Fruit fly (Drosophila melanogaster) whole organism, embryonic: ENCODE results near the gene CG34126.
A peak's percentile ranks its signal among the peaks of the same experiment; 100 is the strongest.

Source experiments
- Antp ChIP-seq: fragments of 200-800 bp; sonication (Bioruptor generic); optimal IDR thresholded peaks from 3 replicates; lab custom pipeline; 2016; ENCODE audit warnings: missing biosample characterization, missing genetic modification characterization
- Atf-2 ChIP-seq: fragments of 200-800 bp; sonication (Bioruptor generic); optimal IDR thresholded peaks from 2 replicates; lab custom pipeline; 2016; ENCODE audit warnings: missing biosample characterization, missing genetic modification characterization
- Bgb ChIP-seq: fragments of 200-800 bp; sonication (Bioruptor generic); IDR thresholded peaks from 2 replicates; pipeline ENCODE4 v1.3.6; 2022; ENCODE audit warnings: missing biosample characterization, missing genetic modification characterization; ENCODE audit not compliant: partially characterized antibody
- Blimp-1 ChIP-seq: fragments of 200-800 bp; sonication (Bioruptor generic); optimal IDR thresholded peaks from 3 replicates; lab custom pipeline; 2018; ENCODE audit warnings: missing biosample characterization, missing genetic modification characterization, mild to moderate bottlenecking, moderate library complexity, missing genetic modification reagents
- BtbVII ChIP-seq: fragments of 200-800 bp; sonication (Bioruptor generic); optimal IDR thresholded peaks from 3 replicates; lab custom pipeline; 2017; ENCODE audit warnings: missing biosample characterization, mild to moderate bottlenecking, missing genetic modification characterization
- CG10267 ChIP-seq: fragments of 200-800 bp; sonication (Bioruptor generic); optimal IDR thresholded peaks from 2 replicates; lab custom pipeline; 2018; ENCODE audit warnings: missing biosample characterization, mild to moderate bottlenecking, missing genetic modification characterization, moderate library complexity
- CG12104 ChIP-seq: fragments of 200-800 bp; sonication (Bioruptor generic); optimal IDR thresholded peaks from 3 replicates; lab custom pipeline; 2016; ENCODE audit warnings: missing biosample characterization, missing genetic modification characterization
- CG14667 ChIP-seq: fragments of 200-800 bp; sonication (Bioruptor generic); IDR thresholded peaks from 2 replicates; pipeline ENCODE4 v1.3.6; 2022; ENCODE audit warnings: missing biosample characterization, missing genetic modification characterization
- CG15011 ChIP-seq: fragments of 200-800 bp; sonication (Bioruptor generic); optimal IDR thresholded peaks from 3 replicates; lab custom pipeline; 2018; ENCODE audit warnings: missing biosample characterization, mild to moderate bottlenecking, missing genetic modification characterization
- CG1602 ChIP-seq: fragments of 200-800 bp; sonication (Bioruptor generic); optimal IDR thresholded peaks from 3 replicates; lab custom pipeline; 2016; ENCODE audit warnings: missing biosample characterization, missing genetic modification characterization
- CG16813 ChIP-seq: fragments of 200-800 bp; sonication (Bioruptor generic); IDR thresholded peaks from 3 replicates; pipeline ENCODE4 v1.3.6; 2022; ENCODE audit warnings: missing biosample characterization, missing genetic modification characterization; ENCODE audit not compliant: partially characterized antibody
- CG2889 ChIP-seq: fragments of 200-800 bp; sonication (Bioruptor generic); IDR thresholded peaks from 3 replicates; pipeline ENCODE4 v1.3.6; 2022; ENCODE audit warnings: missing biosample characterization, missing genetic modification characterization
- CG31224 ChIP-seq: fragments of 200-800 bp; sonication (Bioruptor generic); IDR thresholded peaks from 2 replicates; pipeline ENCODE4 v1.3.6; 2022; ENCODE audit warnings: missing biosample characterization, missing genetic modification characterization
- CG3407 ChIP-seq: fragments of 200-800 bp; sonication (Bioruptor generic); optimal IDR thresholded peaks from 2 replicates; lab custom pipeline; 2018; ENCODE audit warnings: missing biosample characterization, mild to moderate bottlenecking, missing genetic modification characterization
- CG5180 ChIP-seq: fragments of 200-800 bp; sonication (Bioruptor generic); optimal IDR thresholded peaks from 3 replicates; lab custom pipeline; 2017; ENCODE audit warnings: missing biosample characterization, missing genetic modification characterization, mild to moderate bottlenecking, moderate library complexity, missing genetic modification reagents
- CG7372 ChIP-seq: fragments of 200-800 bp; sonication (Bioruptor generic); IDR thresholded peaks from 2 replicates; pipeline ENCODE4 v1.3.6; 2022; ENCODE audit warnings: missing biosample characterization, missing genetic modification characterization
- Camta ChIP-seq: fragments of 200-800 bp; sonication (Bioruptor generic); optimal IDR thresholded peaks from 2 replicates; lab custom pipeline; 2016; ENCODE audit warnings: missing biosample characterization, missing genetic modification characterization
- CoRest ChIP-seq: fragments of 200-800 bp; sonication (Bioruptor generic); optimal IDR thresholded peaks from 3 replicates; lab custom pipeline; 2018; ENCODE audit warnings: missing biosample characterization, mild to moderate bottlenecking, missing genetic modification characterization, moderate library complexity
- CrebB ChIP-seq: fragments of 200-800 bp; sonication (Bioruptor generic); optimal IDR thresholded peaks from 3 replicates; lab custom pipeline; 2018; ENCODE audit warnings: missing biosample characterization, mild to moderate bottlenecking, missing genetic modification characterization
- Dll ChIP-seq: fragments of 200-800 bp; sonication (Bioruptor generic); IDR thresholded peaks from 4 replicates; pipeline ENCODE4 v1.3.6; 2022; ENCODE audit warnings: missing biosample characterization, missing genetic modification characterization; ENCODE audit not compliant: partially characterized antibody
- Gsc ChIP-seq: fragments of 200-800 bp; sonication (Bioruptor generic); IDR thresholded peaks from 2 replicates; pipeline ENCODE4 v1.3.6; 2022; ENCODE audit warnings: missing biosample characterization, missing genetic modification characterization
- Gug ChIP-seq: fragments of 200-800 bp; sonication (Bioruptor generic); IDR thresholded peaks from 4 replicates; pipeline ENCODE4 v1.3.6; 2022; ENCODE audit warnings: missing biosample characterization, missing genetic modification characterization
- H15 ChIP-seq: fragments of 200-800 bp; sonication (Bioruptor generic); IDR thresholded peaks from 3 replicates; pipeline ENCODE4 v1.3.6; 2022; ENCODE audit warnings: missing biosample characterization, missing genetic modification characterization
- Lim3 ChIP-seq: fragments of 200-800 bp; sonication (Bioruptor generic); IDR thresholded peaks from 2 replicates; pipeline ENCODE4 v1.3.6; 2022; ENCODE audit warnings: missing biosample characterization, missing genetic modification characterization
- MESR4 ChIP-seq: fragments of 200-800 bp; sonication (Bioruptor generic); optimal IDR thresholded peaks from 2 replicates; lab custom pipeline; 2018; ENCODE audit warnings: missing biosample characterization, mild to moderate bottlenecking, missing genetic modification characterization, moderate library complexity
- NC2β ChIP-seq: fragments of 200-800 bp; sonication (Bioruptor generic); optimal IDR thresholded peaks from 2 replicates; lab custom pipeline; 2016; ENCODE audit warnings: missing biosample characterization, missing genetic modification characterization
- Nf-YA ChIP-seq: fragments of 200-800 bp; sonication (Bioruptor generic); IDR thresholded peaks from 2 replicates; pipeline ENCODE4 v1.3.6; 2022; ENCODE audit warnings: missing biosample characterization, missing genetic modification characterization
- Nf-YB ChIP-seq: fragments of 200-800 bp; sonication (Bioruptor generic); optimal IDR thresholded peaks from 3 replicates; lab custom pipeline; 2019; ENCODE audit warnings: missing biosample characterization, mild to moderate bottlenecking, missing genetic modification characterization, moderate library complexity
- Oaz ChIP-seq: fragments of 200-800 bp; sonication (Bioruptor generic); IDR thresholded peaks from 2 replicates; pipeline ENCODE4 v1.3.6; 2022; ENCODE audit warnings: missing biosample characterization, missing genetic modification characterization
- Taf1 ChIP-seq: fragments of 200-800 bp; sonication (Bioruptor generic); IDR thresholded peaks from 2 replicates; pipeline ENCODE4 v1.3.6; 2022; ENCODE audit warnings: missing biosample characterization, missing genetic modification characterization
- ap ChIP-seq: fragments of 200-800 bp; sonication (Bioruptor generic); IDR thresholded peaks from 2 replicates; pipeline ENCODE4 v1.3.6; 2022; ENCODE audit warnings: missing biosample characterization, missing genetic modification characterization
- chif ChIP-seq, 2 experiments: fragments of 200-800 bp; sonication (Bioruptor generic); optimal IDR thresholded peaks; 3 replicates each; lab custom pipeline; 2016; ENCODE audit warnings: missing biosample characterization in 2 of 2, missing genetic modification characterization in 2 of 2
- chn ChIP-seq: fragments of 200-800 bp; sonication (Bioruptor generic); optimal IDR thresholded peaks from 2 replicates; lab custom pipeline; 2016; ENCODE audit warnings: missing biosample characterization, missing genetic modification characterization
- da ChIP-seq: fragments of 200-800 bp; sonication (Bioruptor generic); optimal IDR thresholded peaks from 2 replicates; lab custom pipeline; 2016; ENCODE audit warnings: missing biosample characterization, missing genetic modification characterization
- en ChIP-seq: fragments of 200-800 bp; sonication (Bioruptor generic); optimal IDR thresholded peaks from 2 replicates; lab custom pipeline; 2016; ENCODE audit warnings: missing biosample characterization, missing genetic modification characterization
- ewg ChIP-seq: fragments of 200-800 bp; sonication (Bioruptor generic); optimal IDR thresholded peaks from 3 replicates; lab custom pipeline; 2017; ENCODE audit warnings: mild to moderate bottlenecking, missing biosample characterization, missing genetic modification reagents, missing genetic modification characterization
- gfzf ChIP-seq: fragments of 200-800 bp; sonication (Bioruptor generic); optimal IDR thresholded peaks from 2 replicates; lab custom pipeline; 2016; ENCODE audit warnings: missing biosample characterization, mild to moderate bottlenecking, missing genetic modification characterization, moderate library complexity
- h ChIP-seq: fragments of >200 bp; optimal IDR thresholded peaks from 2 replicates; lab custom pipeline; 2017
- klu ChIP-seq: fragments of 200-800 bp; sonication (Bioruptor generic); IDR thresholded peaks from 2 replicates; pipeline ENCODE4 v1.3.6; 2022; ENCODE audit warnings: missing biosample characterization, missing genetic modification characterization
- lilli ChIP-seq: fragments of 200-800 bp; sonication (Bioruptor generic); optimal IDR thresholded peaks from 3 replicates; lab custom pipeline; 2016; ENCODE audit warnings: missing biosample characterization, missing genetic modification characterization
- nau ChIP-seq: fragments of 200-800 bp; sonication (Bioruptor generic); optimal IDR thresholded peaks from 3 replicates; lab custom pipeline; 2017; ENCODE audit warnings: missing biosample characterization, mild to moderate bottlenecking, missing genetic modification characterization, missing genetic modification reagents
- pan ChIP-seq, 4 experiments: fragments of >200 bp in 3 of 4; fragments of 200-800 bp in 1 of 4; sonication (Bioruptor generic) in 1 of 4; optimal IDR thresholded peaks in 3 of 4; IDR thresholded peaks in 1 of 4; 2 replicates each; pipeline versions ENCODE4 v1.3.6 to Lab custom; 2017 to 2022; ENCODE audit warnings: missing biosample characterization in 2 of 4, missing genetic modification characterization in 2 of 4, mixed read lengths in 1 of 4
- sd ChIP-seq: fragments of 200-800 bp; sonication (Bioruptor generic); optimal IDR thresholded peaks from 3 replicates; lab custom pipeline; 2018; ENCODE audit warnings: missing biosample characterization, mild to moderate bottlenecking, missing genetic modification characterization, moderate library complexity
- tll ChIP-seq, 2 experiments: fragments of 200-800 bp in 1 of 2; fragments of >200 bp in 1 of 2; sonication (Bioruptor generic) in 1 of 2; optimal IDR thresholded peaks; 2 replicates each; lab custom pipeline; 2017 to 2019; ENCODE audit warnings: missing biosample characterization in 2 of 2, missing genetic modification characterization in 2 of 2, mild to moderate bottlenecking in 1 of 2, moderate library complexity in 1 of 2
- toy ChIP-seq: fragments of 200-800 bp; sonication (Bioruptor generic); IDR thresholded peaks from 2 replicates; pipeline ENCODE4 v1.3.6; 2022; ENCODE audit warnings: missing biosample characterization, missing genetic modification characterization
- unc-4 ChIP-seq: fragments of 200-800 bp; sonication (Bioruptor generic); IDR thresholded peaks from 2 replicates; pipeline ENCODE4 v1.3.6; 2022; ENCODE audit warnings: missing biosample characterization, missing genetic modification characterization; ENCODE audit not compliant: partially characterized antibody
- unpg ChIP-seq: fragments of 200-800 bp; sonication (Bioruptor generic); optimal IDR thresholded peaks from 3 replicates; lab custom pipeline; 2018; ENCODE audit warnings: missing biosample characterization, mild to moderate bottlenecking, missing genetic modification characterization, moderate library complexity
- zen2 ChIP-seq: fragments of 200-800 bp; sonication (Bioruptor generic); IDR thresholded peaks from 3 replicates; pipeline ENCODE4 v1.3.6; 2022; ENCODE audit warnings: missing biosample characterization, missing genetic modification characterization; ENCODE audit not compliant: partially characterized antibody
- zfh1 ChIP-seq: fragments of 200-800 bp; sonication (Bioruptor generic); IDR thresholded peaks from 3 replicates; pipeline ENCODE4 v1.3.6; 2022; ENCODE audit warnings: missing biosample characterization, missing genetic modification characterization

The CG34126 gene

DNA sequence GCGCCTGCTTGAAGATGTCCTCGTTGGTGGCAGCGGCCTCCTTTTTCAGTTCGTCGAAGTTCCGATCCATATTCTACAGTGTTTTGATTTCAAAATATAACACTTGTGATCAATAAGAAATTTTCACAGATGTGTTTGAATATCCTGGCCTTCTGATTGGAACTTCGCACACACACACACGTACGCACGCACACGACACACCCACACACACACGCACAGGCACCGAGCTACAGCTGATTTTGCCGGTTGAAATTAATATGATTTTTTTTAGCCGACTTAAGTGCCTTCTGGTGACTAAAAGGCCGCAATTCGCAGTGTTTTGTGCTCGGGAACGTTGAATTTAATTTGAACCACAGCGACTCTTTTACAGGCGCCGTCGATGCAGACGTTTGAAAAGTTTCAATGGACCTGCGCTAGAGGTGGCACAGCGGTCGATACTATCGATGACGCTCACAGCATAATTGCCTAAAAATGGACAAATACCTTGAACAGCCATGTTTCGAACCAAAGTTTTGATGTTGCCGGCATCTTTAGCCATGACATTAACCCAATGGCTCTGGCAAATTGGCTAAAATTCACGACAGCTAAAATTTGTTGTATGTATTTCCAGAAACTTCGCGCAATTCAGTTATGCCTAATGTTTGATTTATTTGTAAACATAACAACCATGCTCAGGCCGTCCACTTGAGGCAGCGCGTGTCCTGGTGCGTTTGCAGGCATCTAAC lies 28.1 kb downstream of the CG34126 start, which contains the start of gene Rtnl1 (continued):
- TF ChIP-seq CG12104 (GFP tag; lab: Kevin White, UChicago) (no peak), sd (tag; lab: Kevin White, UChicago) (peak; percentile 88), BtbVII (GFP tag; lab: Kevin White, UChicago) (no peak), ap (GFP tag; lab: Robert Waterston, UW) (no peak), Nf-YB (GFP tag; lab: Kevin White, UChicago) (peak; percentile 21), CrebB (tag; lab: Kevin White, UChicago) (peak; percentile 17), Taf1 (GFP tag; lab: Robert Waterston, UW) (no peak), CG15011 (GFP tag; lab: Kevin White, UChicago) (no peak), CG10267 (tag; lab: Kevin White, UChicago) (peak; percentile 65), zfh1 (GFP tag; lab: Robert Waterston, UW) (no peak), h (lab: Kevin White, UChicago) (no peak), zen2 (GFP tag; lab: Robert Waterston, UW) (peak; percentile 79), Oaz (GFP tag; lab: Robert Waterston, UW) (no peak), Bgb (GFP tag; lab: Robert Waterston, UW) (peak; percentile 95), CG31224 (GFP tag; lab: Robert Waterston, UW) (no peak), da (no peak), NC2β (GFP tag; lab: Kevin White, UChicago) (peak; percentile 66), CG1602 (GFP tag; lab: Kevin White, UChicago) (no peak), Gsc (no peak), H15 (GFP tag; lab: Robert Waterston, UW) (no peak), ewg (peak; percentile 100), CG16813 (GFP tag; lab: Robert Waterston, UW) (peak; percentile 93), lilli (GFP tag; lab: Kevin White, UChicago) (peak; percentile 32), klu (no peak), Gug (GFP tag; lab: Robert Waterston, UW) (no peak), CG7372 (GFP tag; lab: Robert Waterston, UW) (no peak), CoRest (tag; lab: Kevin White, UChicago) (peak; percentile 48), Blimp-1 (GFP tag; lab: Kevin White, UChicago) (no peak), Camta (GFP tag; lab: Kevin White, UChicago) (no peak), toy (GFP tag; lab: Robert Waterston, UW) (no peak), unc-4 (GFP tag; lab: Robert Waterston, UW) (peak; percentile 94), CG2889 (GFP tag; lab: Robert Waterston, UW) (no peak), chn (GFP tag; lab: Kevin White, UChicago) (no peak), CG3407 (GFP tag; lab: Kevin White, UChicago) (no peak), MESR4 (GFP tag; lab: Kevin White, UChicago) (peak; percentile 77), Atf-2 (peak; percentile 9), chif (GFP tag; optimal IDR thresholded peaks at IDR 0.05; lab: Kevin White, UChicago) (peak in 1 of 2 experiments; percentile 35), gfzf (GFP tag; lab: Kevin White, UChicago) (peak; percentile 99), en (GFP tag; lab: Kevin White, UChicago) (no peak), CG5180 (GFP tag; lab: Kevin White, UChicago) (no peak), tll (GFP tag; optimal IDR thresholded peaks at IDR 0.05; lab: Kevin White, UChicago) (no peak), pan (optimal IDR thresholded peaks at IDR 0.05; lab: Kevin White, UChicago) (no peak), pan (GFP tag; optimal IDR thresholded peaks at IDR 0.05 in 1 of 2, IDR thresholded peaks at IDR 0.05 in 1 of 2) (peak in 1 of 2 experiments; percentile 88), Lim3 (GFP tag; lab: Robert Waterston, UW) (no peak), nau (GFP tag; lab: Kevin White, UChicago) (no peak), CG14667 (GFP tag; lab: Robert Waterston, UW) (no peak), Dll (GFP tag; lab: Robert Waterston, UW) (peak; percentile 91), unpg (no peak), Antp (GFP tag; lab: Kevin White, UChicago) (peak; percentile 35), Nf-YA (no peak)
